Worm (Caenorhabditis elegans): Measurements from ENCODE around the gene T03G6.7.

Gene T03G6.7

ce11 chrX:2590023-2590422, 3.8 kb upstream of the T03G6.7 start:
- TF ChIP-seq dmd-4 (tag; optimal IDR thresholded peaks at IDR 0.05; ENCODE audit: borderline replicate concordance) (no peak), ceh-19 (GFP tag; optimal IDR thresholded peaks at IDR 0.05) (no peak), ceh-24 (tag; optimal IDR thresholded peaks at IDR 0.05) (no peak), lim-6 (tag; optimal IDR thresholded peaks at IDR 0.05) (no peak), gmeb-2 (tag; optimal IDR thresholded peaks at IDR 0.05) (no peak), ets-4 (tag; optimal IDR thresholded peaks at IDR 0.05) (no peak), nhr-11 (tag; optimal IDR thresholded peaks at IDR 0.05) (no peak), pha-2 (tag; optimal IDR thresholded peaks at IDR 0.05) (no peak), fkh-6 (tag; optimal IDR thresholded peaks at IDR 0.05) (no peak), pros-1 (tag; optimal IDR thresholded peaks at IDR 0.05) (no peak), ztf-16 (tag; optimal IDR thresholded peaks at IDR 0.05) (no peak), pat-9 (tag; optimal IDR thresholded peaks at IDR 0.05) (no peak), hlh-15 (tag; optimal IDR thresholded peaks at IDR 0.05) (no peak), unc-42 (tag; optimal IDR thresholded peaks at IDR 0.05) (no peak), sdc-2 (tag; optimal IDR thresholded peaks at IDR 0.05) (no peak), unc-55 (GFP tag; optimal IDR thresholded peaks at IDR 0.05) (no peak), tbx-7 (tag; optimal IDR thresholded peaks at IDR 0.05) (no peak), K09A11.1 (tag; optimal IDR thresholded peaks at IDR 0.05; ENCODE audit: insufficient read depth) (no peak), Y22D7AL.16 (tag; optimal IDR thresholded peaks at IDR 0.05) (no peak), C08G9.2 (tag; optimal IDR thresholded peaks at IDR 0.05) (no peak)

ce11 chrX:2590777-2591176, 3.1 kb upstream of the T03G6.7 start:
- TF ChIP-seq F13H6.1 (tag; optimal IDR thresholded peaks at IDR 0.05) = no peak
- no peak for TF ChIP-seq ahr-1 (tag; optimal IDR thresholded peaks at IDR 0.05)
- TF ChIP-seq odd-2 (tag; optimal IDR thresholded peaks at IDR 0.05) = no peak
- TF ChIP-seq unc-55 (GFP tag; optimal IDR thresholded peaks at IDR 0.05) = no peak
- TF ChIP-seq madf-2 (tag; optimal IDR thresholded peaks at IDR 0.05) = no peak
- TF ChIP-seq nfya-1 (tag; optimal IDR thresholded peaks at IDR 0.05) = no peak
- TF ChIP-seq nhr-11 (tag; optimal IDR thresholded peaks at IDR 0.05) = no peak
- no peak for TF ChIP-seq dve-1 (tag; optimal IDR thresholded peaks at IDR 0.05)
- TF ChIP-seq elt-4 (tag; optimal IDR thresholded peaks at IDR 0.05) = no peak
- no peak for TF ChIP-seq hlh-6 (tag; optimal IDR thresholded peaks at IDR 0.05)
- no peak for TF ChIP-seq ceh-2 (tag; optimal IDR thresholded peaks at IDR 0.05)
- TF ChIP-seq npax-4 (tag; optimal IDR thresholded peaks at IDR 0.05) = no peak

ce11 chrX:2591586-2592000, 2.2 kb upstream of the T03G6.7 start:
- TF ChIP-seq ceh-2 (tag; optimal IDR thresholded peaks at IDR 0.05) (peak; percentile 10), gmeb-2 (tag; optimal IDR thresholded peaks at IDR 0.05) (no peak), elt-4 (tag; optimal IDR thresholded peaks at IDR 0.05) (no peak), pros-1 (tag; optimal IDR thresholded peaks at IDR 0.05) (no peak), rnt-1 (tag; optimal IDR thresholded peaks at IDR 0.05) (no peak), hlh-15 (tag; optimal IDR thresholded peaks at IDR 0.05) (no peak), C38D4.7 (GFP tag; optimal IDR thresholded peaks at IDR 0.05) (no peak), npax-4 (tag; optimal IDR thresholded peaks at IDR 0.05) (no peak), ceh-31 (tag; optimal IDR thresholded peaks at IDR 0.05) (peak; percentile 58), eyg-1 (tag; optimal IDR thresholded peaks at IDR 0.05) (no peak), hlh-8 (tag; optimal IDR thresholded peaks at IDR 0.05) (no peak), pat-9 (tag; optimal IDR thresholded peaks at IDR 0.05) (no peak), ceh-6 (GFP tag; optimal IDR thresholded peaks at IDR 0.05) (no peak), T23F11.4 (GFP tag; optimal IDR thresholded peaks at IDR 0.05) (no peak), ceh-30 (tag; optimal IDR thresholded peaks at IDR 0.05) (no peak), ceh-22 (tag; optimal IDR thresholded peaks at IDR 0.05) (no peak), K09A11.1 (tag; optimal IDR thresholded peaks at IDR 0.05; ENCODE audit: insufficient read depth) (no peak), ceh-19 (GFP tag; optimal IDR thresholded peaks at IDR 0.05) (no peak), nfya-1 (tag; optimal IDR thresholded peaks at IDR 0.05) (peak; percentile 8), fax-1 (tag; optimal IDR thresholded peaks at IDR 0.05) (no peak), elt-2 (tag; optimal IDR thresholded peaks at IDR 0.05) (no peak), ceh-45 (GFP tag; IDR thresholded peaks at IDR 0.05) (no peak), Y22D7AL.16 (tag; optimal IDR thresholded peaks at IDR 0.05) (no peak), fkh-10 (GFP tag; optimal IDR thresholded peaks at IDR 0.05) (no peak), K02D7.2 (tag; optimal IDR thresholded peaks at IDR 0.05) (no peak), unc-42 (tag; optimal IDR thresholded peaks at IDR 0.05) (no peak), pag-3 (tag; optimal IDR thresholded peaks at IDR 0.05; ENCODE audit: borderline replicate concordance) (no peak), madf-2 (tag; optimal IDR thresholded peaks at IDR 0.05) (no peak), C08G9.2 (tag; optimal IDR thresholded peaks at IDR 0.05) (no peak), ref-2 (tag; optimal IDR thresholded peaks at IDR 0.05) (peak; percentile 54), pax-1 (tag; optimal IDR thresholded peaks at IDR 0.05) (no peak), dmd-4 (tag; optimal IDR thresholded peaks at IDR 0.05; ENCODE audit: borderline replicate concordance) (no peak), ceh-18 (tag; optimal IDR thresholded peaks at IDR 0.05) (peak; percentile 74), ets-4 (tag; optimal IDR thresholded peaks at IDR 0.05) (peak; percentile 11)

All from whole organism, late embryonic.